Worm (Caenorhabditis elegans): ENCODE results near the gene C05E11.2.

C05E11.2 gene

DNA sequence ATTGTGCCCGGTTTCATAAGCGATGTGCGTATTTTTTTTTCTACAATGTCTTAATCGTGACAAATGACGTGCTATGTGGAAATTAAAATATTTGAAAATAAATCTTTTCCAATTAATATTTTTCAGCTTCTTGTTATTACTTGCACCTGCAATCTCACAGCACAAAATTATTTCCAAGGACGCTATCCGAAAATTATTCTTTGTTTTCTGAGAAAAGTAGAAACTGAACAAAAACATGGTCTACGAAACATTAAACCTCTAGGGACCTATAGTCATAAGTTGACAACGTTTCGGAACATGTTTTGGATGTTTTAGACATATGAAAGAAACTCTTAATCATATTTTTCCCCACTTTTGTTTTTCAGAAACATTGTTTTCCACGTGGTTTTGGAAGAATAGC is 41.6 kb downstream of the C05E11.2 start:
- TF ChIP-seq nhr-90 (tag; optimal IDR thresholded peaks at IDR 0.05) (no peak), somi-1 (GFP tag; optimal IDR thresholded peaks at IDR 0.05) (no peak), lin-54 (GFP tag; optimal IDR thresholded peaks at IDR 0.05) (no peak), snpc-1.3 (tag; optimal IDR thresholded peaks at IDR 0.05; ENCODE audit: insufficient read depth) (no peak), nhr-120 (GFP tag; IDR thresholded peaks at IDR 0.05) (no peak), F55B11.4 (tag; optimal IDR thresholded peaks at IDR 0.05; ENCODE audit: borderline replicate concordance, insufficient read depth) (no peak), nfya-1 (tag; optimal IDR thresholded peaks at IDR 0.05; ENCODE audit: borderline replicate concordance, insufficient read depth) (no peak)

DNA sequence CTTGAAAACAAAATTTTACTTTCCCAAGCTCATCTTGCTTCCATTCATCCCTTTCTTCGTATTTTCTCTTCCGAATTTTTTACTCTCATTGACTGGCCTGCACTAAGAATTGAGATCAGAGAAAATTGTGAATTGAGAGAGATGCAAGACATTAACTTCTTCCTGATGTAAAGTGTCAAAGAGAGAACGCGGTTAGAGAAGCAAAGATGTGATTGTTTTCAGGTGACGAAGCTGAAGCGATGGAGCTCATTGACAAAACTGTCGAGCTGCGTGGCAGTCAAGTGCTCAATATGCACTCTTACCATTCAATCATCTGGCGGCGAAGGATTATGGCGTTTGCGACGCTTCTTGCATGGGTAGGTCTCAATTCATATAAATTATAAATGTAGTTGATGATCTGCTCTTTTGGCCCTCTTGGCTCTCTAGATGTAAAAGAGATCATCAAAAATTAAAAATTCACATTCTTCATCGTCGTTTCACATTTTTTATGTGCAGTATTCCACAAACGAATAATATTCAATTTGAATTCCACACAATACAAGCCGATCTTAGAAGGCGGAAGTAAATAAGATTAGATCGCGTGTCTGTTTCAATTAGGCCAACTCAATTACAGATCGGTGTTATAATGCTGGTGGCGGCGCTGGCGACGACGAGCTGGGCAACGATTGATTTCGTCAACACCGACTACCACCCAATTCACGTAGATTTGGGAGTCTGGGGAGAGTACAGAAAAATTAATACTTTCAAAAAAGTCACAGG is 42.3 kb downstream of the C05E11.2 start:
- TF ChIP-seq snpc-1.1 (tag; optimal IDR thresholded peaks at IDR 0.05; ENCODE audit: insufficient read depth) (no peak), him-1 (tag; optimal IDR thresholded peaks at IDR 0.05) (no peak), C06A6.2 (GFP tag; conservative IDR thresholded peaks at IDR 0.05) (no peak)

DNA sequence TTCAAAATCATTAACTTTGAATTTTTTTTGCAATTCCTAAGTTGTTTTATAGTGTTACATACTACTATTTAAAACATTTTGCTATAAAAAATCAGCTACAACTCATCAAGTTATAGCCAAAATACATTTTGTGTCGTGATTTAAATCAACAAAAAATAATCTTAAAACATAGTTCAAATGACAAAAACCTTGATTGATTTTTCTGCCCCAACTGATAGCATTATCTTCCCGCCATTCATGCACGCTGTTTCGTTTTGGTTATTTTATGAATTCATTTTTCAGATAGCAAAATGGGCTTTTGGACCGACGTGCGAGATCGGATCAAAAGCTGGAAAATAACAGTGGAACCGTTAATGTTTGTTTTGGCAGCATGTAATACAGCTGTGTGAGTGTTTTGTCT is 45.4 kb downstream of the C05E11.2 start, which contains the start of gene slcr-46.1:
Gene slcr-46.1, plus strand, starts transcription at position 274 of the 400 bp plus-strand sequence.
- peak; percentile 60 for TF ChIP-seq nhr-80 (tag; optimal IDR thresholded peaks at IDR 0.05)
- TF ChIP-seq die-1 (tag; optimal IDR thresholded peaks at IDR 0.05), result no peak
- TF ChIP-seq tbp1 (GFP tag; optimal IDR thresholded peaks at IDR 0.05), result no peak

DNA sequence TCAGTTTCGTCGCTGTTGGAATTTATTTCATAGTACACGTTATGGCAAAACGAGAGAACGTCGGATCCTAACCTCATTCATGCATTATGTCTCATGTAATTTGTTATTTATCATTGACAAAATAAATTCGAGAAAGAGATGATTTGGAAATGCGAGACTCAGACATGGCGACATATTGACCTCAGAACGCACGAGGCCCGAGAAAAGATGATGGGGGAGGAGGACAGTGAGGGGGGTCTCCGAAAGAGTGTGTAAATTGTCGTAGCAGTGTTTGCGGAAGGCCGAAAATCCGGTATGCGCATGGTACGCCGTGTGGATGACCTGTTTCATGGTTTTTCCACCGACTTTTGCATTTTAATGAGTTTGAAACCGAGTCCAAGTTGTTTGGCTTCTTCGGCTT is 48.9 kb downstream of the C05E11.2 start:
- TF ChIP-seq ztf-28 (GFP tag; IDR thresholded peaks at IDR 0.05) (no peak), Y79H2A.3 (GFP tag; conservative IDR thresholded peaks at IDR 0.05) (no peak), ceh-91 (GFP tag; IDR thresholded peaks at IDR 0.05) (no peak), D2030.7 (GFP tag; IDR thresholded peaks at IDR 0.05) (no peak), tbp1 (GFP tag; optimal IDR thresholded peaks at IDR 0.05) (no peak), nfya-1 (tag; optimal IDR thresholded peaks at IDR 0.05; ENCODE audit: borderline replicate concordance, insufficient read depth) (no peak), ztf-18 (tag; optimal IDR thresholded peaks at IDR 0.05) (no peak), ztf-22 (GFP tag; optimal IDR thresholded peaks at IDR 0.05) (no peak), C06A6.2 (GFP tag; conservative IDR thresholded peaks at IDR 0.05) (no peak), bed-1 (GFP tag; IDR thresholded peaks at IDR 0.05) (no peak), mel-28 (tag; optimal IDR thresholded peaks at IDR 0.05; ENCODE audit: borderline replicate concordance) (no peak), ztf-26 (tag; optimal IDR thresholded peaks at IDR 0.05) (no peak)

DNA sequence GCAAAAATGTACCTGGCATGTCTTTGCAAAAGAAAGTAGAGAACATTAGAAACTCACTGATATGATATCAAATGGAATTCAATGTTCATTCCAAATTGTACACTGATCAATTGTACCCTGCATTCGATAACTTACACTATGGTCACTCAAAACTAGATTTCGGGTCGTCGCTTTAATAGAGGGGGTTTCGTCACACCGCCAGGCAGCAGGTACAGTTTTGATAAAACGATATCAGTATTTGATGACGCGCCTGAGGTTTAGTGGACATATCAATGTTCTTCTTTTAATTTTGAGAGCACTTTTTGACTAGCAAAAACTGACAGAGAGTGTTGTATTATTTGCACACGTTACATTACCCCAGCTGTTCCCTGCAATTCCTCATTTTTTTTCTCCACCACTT is 49.4 kb downstream of the C05E11.2 start:
- TF ChIP-seq ceh-40 (GFP tag; IDR thresholded peaks at IDR 0.05) (no peak), nhr-80 (tag; optimal IDR thresholded peaks at IDR 0.05) (peak; percentile 66)

DNA sequence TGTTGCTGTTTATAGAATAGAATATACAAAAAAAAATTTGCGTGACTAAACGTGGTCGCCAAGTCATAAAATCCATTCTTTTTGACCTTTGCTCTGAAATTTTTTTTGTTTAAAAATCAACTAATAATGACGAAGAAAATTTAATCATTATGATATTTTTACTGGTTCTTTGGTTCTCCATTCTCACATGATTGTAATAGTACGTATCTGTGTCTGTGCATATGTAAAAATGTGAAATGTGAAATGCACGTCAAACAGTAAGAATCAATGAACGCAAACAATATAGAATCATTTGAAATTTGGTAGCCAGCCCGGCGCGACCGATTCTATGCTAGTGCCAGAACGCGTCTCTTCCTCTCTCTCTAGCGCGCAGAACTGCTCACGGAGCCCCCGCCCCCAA is 50.1 kb downstream of the C05E11.2 start, which contains the start of gene hosl-1:
Gene hosl-1, plus strand, starts transcription at position 301 of the 400 bp plus-strand sequence.
- TF ChIP-seq zfh-2 (GFP tag; conservative IDR thresholded peaks at IDR 0.05), result peak; percentile 48; the same call in 1 of the 2 replicates
- TF ChIP-seq tlf-1 (GFP tag; optimal IDR thresholded peaks at IDR 0.05), result no peak
